Worm (Caenorhabditis elegans): Measurements from ENCODE around the gene R11E3.19.

The R11E3.19 gene

ce11 chrIV:4776001-4776400 lies at the start of gene R11E3.19:
R11E3.19 (minus strand) TSS chrIV:4776101.
- TF ChIP-seq B0019.2 (GFP tag; conservative IDR thresholded peaks at IDR 0.05): no peak
- no peak for TF ChIP-seq ztf-3 (GFP tag; optimal IDR thresholded peaks at IDR 0.05)
- TF ChIP-seq F22D6.2 (tag; optimal IDR thresholded peaks at IDR 0.05): no peak
- no peak for TF ChIP-seq attf-5 (GFP tag; optimal IDR thresholded peaks at IDR 0.05)
- no peak for TF ChIP-seq zfh-2 (GFP tag; conservative IDR thresholded peaks at IDR 0.05)
- no peak for TF ChIP-seq xnd-1 (tag; optimal IDR thresholded peaks at IDR 0.05)
- TF ChIP-seq tbp1 (GFP tag; optimal IDR thresholded peaks at IDR 0.05): no peak
- TF ChIP-seq lin-26 (GFP tag; IDR thresholded peaks at IDR 0.05): no peak
- TF ChIP-seq ceh-79 (tag; optimal IDR thresholded peaks at IDR 0.05): no peak
- TF ChIP-seq T26A5.8 (tag; optimal IDR thresholded peaks at IDR 0.05): no peak

- TF ChIP-seq ceh-27 (GFP tag; optimal IDR thresholded peaks at IDR 0.05) (no peak), F49E8.2 (tag; optimal IDR thresholded peaks at IDR 0.05; ENCODE audit: insufficient read depth) (no peak), hlh-12 (tag; optimal IDR thresholded peaks at IDR 0.05) (no peak), C06A6.2 (GFP tag; conservative IDR thresholded peaks at IDR 0.05) (no peak), lir-1 (GFP tag; conservative IDR thresholded peaks at IDR 0.05) (no peak), unc-62 (GFP tag; optimal IDR thresholded peaks at IDR 0.05) (peak; percentile 2), B0261.1 (tag; optimal IDR thresholded peaks at IDR 0.05) (no peak), zfh-2 (GFP tag; conservative IDR thresholded peaks at IDR 0.05) (no peak), nhr-80 (tag; optimal IDR thresholded peaks at IDR 0.05) (peak; percentile 81), chd-7 (tag; optimal IDR thresholded peaks at IDR 0.05) (no peak), lsy-27 (tag; optimal IDR thresholded peaks at IDR 0.05; ENCODE audit: borderline replicate concordance, insufficient read depth) (no peak), hmg-20 (GFP tag; IDR thresholded peaks at IDR 0.05) (no peak), attf-6 (GFP tag; IDR thresholded peaks at IDR 0.05) (no peak), lin-40 (tag; optimal IDR thresholded peaks at IDR 0.05) (no peak), F52B5.7 (tag; optimal IDR thresholded peaks at IDR 0.05) (no peak), hmg-1.2 (GFP tag; IDR thresholded peaks at IDR 0.05) (no peak), tbx-9 (tag; optimal IDR thresholded peaks at IDR 0.05; ENCODE audit: borderline replicate concordance) (no peak), ama-1 (optimal IDR thresholded peaks at IDR 0.05) (no peak), ama-1 (GFP tag; optimal IDR thresholded peaks at IDR 0.05) (no peak), zim-3 (tag; optimal IDR thresholded peaks at IDR 0.05) (no peak), nhr-27 (tag; optimal IDR thresholded peaks at IDR 0.05) (no peak), let-607 (tag; optimal IDR thresholded peaks at IDR 0.05) (peak in 1 of 2 experiments; percentile 24), B0019.2 (GFP tag; conservative IDR thresholded peaks at IDR 0.05) (no peak), cebp-2 (GFP tag; IDR thresholded peaks at IDR 0.05) (no peak)
Observed at ce11 chrIV:4821843-4822242, 45.9 kb upstream of the R11E3.19 start.

ce11 chrIV:4821054-4821453 lies 45.2 kb upstream of the R11E3.19 start, which contains the start of gene H06H21.8:
H06H21.8 (minus strand) TSS chrIV:4821131.
- TF ChIP-seq akir-1 (GFP tag; optimal IDR thresholded peaks at IDR 0.05) (no peak), lag-1 (GFP tag; IDR thresholded peaks at IDR 0.05) (no peak), K11D2.4 (GFP tag; IDR thresholded peaks at IDR 0.05) (no peak), tbx-9 (tag; optimal IDR thresholded peaks at IDR 0.05; ENCODE audit: borderline replicate concordance) (no peak), nfyb-1 (GFP tag; IDR thresholded peaks at IDR 0.05) (no peak), bed-2 (GFP tag; IDR thresholded peaks at IDR 0.05) (no peak), madf-6 (GFP tag; IDR thresholded peaks at IDR 0.05) (no peak), nhr-80 (tag; optimal IDR thresholded peaks at IDR 0.05) (peak; percentile 77), Y53F4B.3 (GFP tag; IDR thresholded peaks at IDR 0.05) (no peak), tbp1 (GFP tag; optimal IDR thresholded peaks at IDR 0.05) (no peak), nhr-90 (tag; optimal IDR thresholded peaks at IDR 0.05) (no peak), mes-4 (tag; optimal IDR thresholded peaks at IDR 0.05) (no peak), atf-7 (tag; optimal IDR thresholded peaks at IDR 0.05) (peak; percentile 33), F39B2.1 (GFP tag; IDR thresholded peaks at IDR 0.05) (no peak), ceh-91 (GFP tag; IDR thresholded peaks at IDR 0.05) (no peak), ccch-3 (GFP tag; optimal IDR thresholded peaks at IDR 0.05) (no peak), athp-1 (tag; optimal IDR thresholded peaks at IDR 0.05) (no peak), nfya-1 (tag; optimal IDR thresholded peaks at IDR 0.05; ENCODE audit: borderline replicate concordance, insufficient read depth) (no peak), attf-6 (GFP tag; IDR thresholded peaks at IDR 0.05) (no peak), ceh-27 (GFP tag; optimal IDR thresholded peaks at IDR 0.05) (no peak), aptf-2 (GFP tag; conservative IDR thresholded peaks at IDR 0.05) (no peak)
